Worm (Caenorhabditis elegans) whole organism, midembryonic: ENCODE data around the gene E02H1.6.

Experiments
- T22C8.4 ChIP-seq: fragments of 200-800 bp; sonication (Bioruptor generic); IDR thresholded peaks from 2 replicates; pipeline ENCODE4 v1.3.6; 2022; ENCODE audit warnings: missing genetic modification characterization, missing compliant biosample characterization
- cog-1 ChIP-seq: sonication (generic microtip); optimal IDR thresholded peaks from 2 replicates; lab custom pipeline; 2016; ENCODE audit warnings: missing genetic modification characterization, missing compliant biosample characterization
- flt-1 ChIP-seq: fragments of 200-800 bp; sonication (Bioruptor generic); IDR thresholded peaks from 2 replicates; pipeline ENCODE4 v1.3.6; 2022; ENCODE audit warnings: missing genetic modification characterization, missing compliant biosample characterization
- klf-2 ChIP-seq: fragments of 200-800 bp; sonication (Bioruptor generic); conservative IDR thresholded peaks from 2 replicates; pipeline ENCODE4 v1.3.6; 2022; ENCODE audit warnings: missing genetic modification reagents, missing genetic modification characterization, missing compliant biosample characterization
- med-1 ChIP-seq: sonication (generic microtip); optimal IDR thresholded peaks from 2 replicates; lab custom pipeline; 2017; ENCODE audit warnings: missing genetic modification characterization, mild to moderate bottlenecking, missing compliant biosample characterization, antibody characterized with exemption, missing genetic modification reagents; ENCODE audit not compliant: insufficient read depth
- ref-1 ChIP-seq: fragments of 200-800 bp; sonication (Bioruptor generic); conservative IDR thresholded peaks from 2 replicates; pipeline ENCODE4 v1.3.6; 2022; ENCODE audit warnings: missing genetic modification reagents, missing genetic modification characterization, missing compliant biosample characterization
- ztf-23 ChIP-seq: fragments of 200-800 bp; sonication (Bioruptor generic); IDR thresholded peaks from 2 replicates; pipeline ENCODE4 v1.3.6; 2022; ENCODE audit warnings: missing genetic modification reagents, missing genetic modification characterization, missing compliant biosample characterization
- ztf-29 ChIP-seq: fragments of 200-800 bp; sonication (Bioruptor generic); IDR thresholded peaks from 2 replicates; pipeline ENCODE4 v1.3.6; 2022; ENCODE audit warnings: missing genetic modification reagents, missing genetic modification characterization, missing compliant biosample characterization

DNA sequence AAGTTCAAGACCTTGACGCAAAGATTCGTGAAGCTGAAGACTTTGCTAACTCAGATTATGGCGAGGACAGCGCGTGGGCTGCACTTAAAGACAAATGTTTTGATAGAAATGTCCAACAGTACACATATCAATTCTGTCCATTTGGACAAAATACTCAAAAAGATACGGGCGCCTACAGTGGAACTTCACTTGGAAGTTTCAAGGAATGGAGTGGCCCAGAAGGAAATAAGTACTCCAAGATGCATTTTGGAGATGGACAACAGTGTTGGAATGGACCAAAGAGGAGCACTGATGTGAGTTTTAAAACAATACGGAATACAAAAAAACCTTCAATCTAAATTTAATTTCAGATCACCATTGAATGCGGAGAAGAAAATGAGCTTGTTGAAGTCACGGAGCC is 29.4 kb downstream of the E02H1.6 start:
- TF ChIP-seq ztf-23 (no peak), T22C8.4 (GFP tag; lab: Robert Waterston, UW) (no peak), cog-1 (no peak), ref-1 (GFP tag; lab: Robert Waterston, UW) (no peak), med-1 (GFP tag; lab: Kevin White, UChicago) (no peak), klf-2 (GFP tag; lab: Robert Waterston, UW) (no peak), flt-1 (GFP tag; lab: Robert Waterston, UW) (no peak), ztf-29 (GFP tag; lab: Robert Waterston, UW) (no peak)
